Fruit fly (Drosophila melanogaster) whole organism, embryonic: ENCODE results near the gene Arp3.

Experiments used
- Ada2b ChIP-seq: fragments of 200-800 bp; sonication (Bioruptor generic); IDR thresholded peaks from 2 replicates; pipeline ENCODE4 v1.3.6; 2022; ENCODE audit warnings: missing biosample characterization, missing genetic modification characterization
- Blimp-1 ChIP-seq: fragments of 200-800 bp; sonication (Bioruptor generic); optimal IDR thresholded peaks from 3 replicates; lab custom pipeline; 2018; ENCODE audit warnings: missing biosample characterization, missing genetic modification characterization, mild to moderate bottlenecking, moderate library complexity, missing genetic modification reagents
- BtbVII ChIP-seq: fragments of 200-800 bp; sonication (Bioruptor generic); optimal IDR thresholded peaks from 3 replicates; lab custom pipeline; 2017; ENCODE audit warnings: missing biosample characterization, mild to moderate bottlenecking, missing genetic modification characterization
- CG10543 ChIP-seq: fragments of 200-800 bp; sonication (Bioruptor generic); optimal IDR thresholded peaks from 3 replicates; lab custom pipeline; 2017; ENCODE audit warnings: missing biosample characterization, mild to moderate bottlenecking, missing genetic modification characterization, moderate library complexity
- CG11398 ChIP-seq: fragments of 200-800 bp; sonication (Bioruptor generic); optimal IDR thresholded peaks from 2 replicates; lab custom pipeline; 2016; ENCODE audit warnings: missing biosample characterization, missing genetic modification characterization
- CG12155 ChIP-seq: fragments of 200-800 bp; sonication (Bioruptor generic); optimal IDR thresholded peaks from 3 replicates; lab custom pipeline; 2016; ENCODE audit warnings: missing biosample characterization, missing genetic modification characterization
- CG12391 ChIP-seq: fragments of 200-800 bp; sonication (Bioruptor generic); optimal IDR thresholded peaks from 3 replicates; lab custom pipeline; 2018; ENCODE audit warnings: missing biosample characterization, mild to moderate bottlenecking, missing genetic modification characterization, moderate library complexity
- CG12744 ChIP-seq: fragments of 200-800 bp; sonication (Bioruptor generic); optimal IDR thresholded peaks from 2 replicates; lab custom pipeline; 2016; ENCODE audit warnings: missing biosample characterization, missing genetic modification characterization
- CG2678 ChIP-seq: fragments of 200-800 bp; sonication (Bioruptor generic); optimal IDR thresholded peaks from 3 replicates; lab custom pipeline; 2019; ENCODE audit warnings: missing biosample characterization, mild to moderate bottlenecking, missing genetic modification characterization, moderate library complexity
- CG31365 ChIP-seq: fragments of 200-800 bp; sonication (Bioruptor generic); optimal IDR thresholded peaks from 2 replicates; lab custom pipeline; 2018; ENCODE audit warnings: missing biosample characterization, mild to moderate bottlenecking, missing genetic modification characterization
- CG31388 ChIP-seq: fragments of 200-800 bp; sonication (Bioruptor generic); optimal IDR thresholded peaks from 2 replicates; lab custom pipeline; 2016; ENCODE audit warnings: missing biosample characterization, missing genetic modification characterization
- CG32532 ChIP-seq: fragments of 200-800 bp; sonication (Bioruptor generic); IDR thresholded peaks from 2 replicates; pipeline ENCODE4 v1.3.6; 2022; ENCODE audit warnings: missing biosample characterization, missing genetic modification characterization
- CG33213 ChIP-seq: fragments of 200-800 bp; sonication (Bioruptor generic); optimal IDR thresholded peaks from 3 replicates; lab custom pipeline; 2016; ENCODE audit warnings: missing biosample characterization, missing genetic modification characterization
- CG4424 ChIP-seq: fragments of 200-800 bp; sonication (Bioruptor generic); optimal IDR thresholded peaks from 3 replicates; lab custom pipeline; 2016; ENCODE audit warnings: missing biosample characterization, missing genetic modification characterization
- CG8290 ChIP-seq, 3 experiments: fragments of 200-800 bp; sonication (Bioruptor generic); optimal IDR thresholded peaks; 2 replicates each; lab custom pipeline; 2016 to 2019; ENCODE audit warnings: missing biosample characterization in 3 of 3, missing genetic modification characterization in 3 of 3, mild to moderate bottlenecking in 2 of 3, moderate library complexity in 1 of 3
- CG9817 ChIP-seq: fragments of 200-800 bp; sonication (Bioruptor generic); optimal IDR thresholded peaks from 2 replicates; lab custom pipeline; 2018; ENCODE audit warnings: missing biosample characterization, mild to moderate bottlenecking, missing genetic modification characterization, moderate library complexity
- CG9876 ChIP-seq: fragments of 200-800 bp; sonication (Bioruptor generic); optimal IDR thresholded peaks from 2 replicates; lab custom pipeline; 2016; ENCODE audit warnings: missing biosample characterization, missing genetic modification characterization
- CoRest ChIP-seq: fragments of 200-800 bp; sonication (Bioruptor generic); optimal IDR thresholded peaks from 3 replicates; lab custom pipeline; 2018; ENCODE audit warnings: missing biosample characterization, mild to moderate bottlenecking, missing genetic modification characterization, moderate library complexity
- Deaf1 ChIP-seq: fragments of 200-800 bp; optimal IDR thresholded peaks from 3 replicates; lab custom pipeline; 2019; ENCODE audit warnings: missing biosample characterization, mild to moderate bottlenecking, missing genetic modification characterization, moderate library complexity
- E2f1 ChIP-seq: fragments of 200-800 bp; sonication (Bioruptor generic); IDR thresholded peaks from 2 replicates; pipeline ENCODE4 v1.3.6; 2022; ENCODE audit warnings: missing biosample characterization, missing genetic modification characterization
- ERR ChIP-seq: fragments of 200-800 bp; sonication (Bioruptor generic); optimal IDR thresholded peaks from 2 replicates; lab custom pipeline; 2016; ENCODE audit warnings: missing biosample characterization, missing genetic modification characterization
- Eip74EF ChIP-seq, 2 experiments: fragments of 200-800 bp in 1 of 2; fragments of >200 bp in 1 of 2; sonication (Bioruptor generic) in 1 of 2; optimal IDR thresholded peaks; 2 replicates each; lab custom pipeline; 2017 to 2019; ENCODE audit warnings: missing biosample characterization in 2 of 2, missing genetic modification characterization in 2 of 2, mild to moderate bottlenecking in 1 of 2, moderate library complexity in 1 of 2
- Fer2 ChIP-seq: fragments of 200-800 bp; sonication (Bioruptor generic); optimal IDR thresholded peaks from 2 replicates; lab custom pipeline; 2018; ENCODE audit warnings: missing biosample characterization, mild to moderate bottlenecking, missing genetic modification characterization, moderate library complexity
- Fer3 ChIP-seq: fragments of 200-800 bp; sonication (Bioruptor generic); optimal IDR thresholded peaks from 2 replicates; lab custom pipeline; 2018; ENCODE audit warnings: missing biosample characterization, mild to moderate bottlenecking, missing genetic modification characterization, moderate library complexity
- GATAe ChIP-seq: fragments of 200-800 bp; sonication (Bioruptor generic); conservative IDR thresholded peaks from 2 replicates; pipeline ENCODE4 v1.3.6; 2022; ENCODE audit warnings: missing biosample characterization, missing genetic modification characterization
- HLH3B ChIP-seq: fragments of 200-800 bp; sonication (Bioruptor generic); IDR thresholded peaks from 2 replicates; pipeline ENCODE4 v1.3.6; 2022; ENCODE audit warnings: missing biosample characterization, missing genetic modification characterization
- HmgZ ChIP-seq: fragments of 200-800 bp; sonication (Bioruptor generic); optimal IDR thresholded peaks from 2 replicates; lab custom pipeline; 2018; ENCODE audit warnings: missing biosample characterization, mild to moderate bottlenecking, missing genetic modification characterization
- NfI ChIP-seq: fragments of 200-800 bp; sonication (Bioruptor generic); optimal IDR thresholded peaks from 3 replicates; lab custom pipeline; 2018; ENCODE audit warnings: missing biosample characterization, mild to moderate bottlenecking, missing genetic modification characterization, moderate library complexity
- abd-A ChIP-seq: fragments of 200-800 bp; sonication (Bioruptor generic); optimal IDR thresholded peaks from 3 replicates; lab custom pipeline; 2019; ENCODE audit warnings: missing biosample characterization, mild to moderate bottlenecking, missing genetic modification characterization, moderate library complexity
- amos ChIP-seq: fragments of 200-800 bp; sonication (Bioruptor generic); IDR thresholded peaks from 2 replicates; pipeline ENCODE4 v1.3.6; 2022; ENCODE audit warnings: missing biosample characterization, missing genetic modification characterization; ENCODE audit not compliant: partially characterized antibody
- az2 ChIP-seq: fragments of 200-800 bp; sonication (Bioruptor generic); optimal IDR thresholded peaks from 3 replicates; lab custom pipeline; 2016; ENCODE audit warnings: missing biosample characterization, missing genetic modification characterization
- caup ChIP-seq: fragments of 200-800 bp; sonication (Bioruptor generic); optimal IDR thresholded peaks from 3 replicates; lab custom pipeline; 2017; ENCODE audit warnings: missing biosample characterization, mild to moderate bottlenecking, missing genetic modification characterization, moderate library complexity; ENCODE audit not compliant: severe bottlenecking
- chinmo ChIP-seq: fragments of 200-800 bp; sonication (Bioruptor generic); IDR thresholded peaks from 4 replicates; pipeline ENCODE4 v1.3.6; 2022; ENCODE audit warnings: missing biosample characterization, missing genetic modification characterization; ENCODE audit not compliant: partially characterized antibody
- chm ChIP-seq: fragments of 200-800 bp; sonication (Bioruptor generic); IDR thresholded peaks from 2 replicates; pipeline ENCODE4 v1.3.6; 2022; ENCODE audit warnings: missing biosample characterization, missing genetic modification characterization
- dysf ChIP-seq: fragments of 200-800 bp; sonication (Bioruptor generic); IDR thresholded peaks from 3 replicates; pipeline ENCODE4 v1.3.6; 2022; ENCODE audit warnings: missing biosample characterization, missing genetic modification characterization
- ftz-f1 ChIP-seq: fragments of 200-800 bp; sonication (Bioruptor generic); optimal IDR thresholded peaks from 2 replicates; lab custom pipeline; 2016; ENCODE audit warnings: missing biosample characterization, missing genetic modification characterization
- gcm ChIP-seq: fragments of 200-800 bp; sonication (Bioruptor generic); optimal IDR thresholded peaks from 2 replicates; lab custom pipeline; 2019; ENCODE audit warnings: missing biosample characterization, mild to moderate bottlenecking, missing genetic modification characterization, moderate library complexity
- gsb ChIP-seq: fragments of 200-800 bp; sonication (Bioruptor generic); IDR thresholded peaks from 2 replicates; pipeline ENCODE4 v1.3.6; 2022; ENCODE audit warnings: missing biosample characterization, missing genetic modification characterization
- ken ChIP-seq: fragments of 200-800 bp; sonication (Bioruptor generic); IDR thresholded peaks from 3 replicates; pipeline ENCODE4 v1.3.6; 2022; ENCODE audit warnings: missing biosample characterization, missing genetic modification characterization
- lab ChIP-seq: fragments of 200-800 bp; sonication (Bioruptor generic); optimal IDR thresholded peaks from 3 replicates; lab custom pipeline; 2017; ENCODE audit warnings: missing biosample characterization, missing genetic modification characterization, mild to moderate bottlenecking, moderate library complexity, missing genetic modification reagents
- oc ChIP-seq: fragments of 200-800 bp; sonication (Bioruptor generic); optimal IDR thresholded peaks from 2 replicates; lab custom pipeline; 2018; ENCODE audit warnings: missing biosample characterization, mild to moderate bottlenecking, missing genetic modification characterization, moderate library complexity
- pros ChIP-seq: fragments of 200-800 bp; sonication (Bioruptor generic); optimal IDR thresholded peaks from 3 replicates; lab custom pipeline; 2019; ENCODE audit warnings: missing biosample characterization, mild to moderate bottlenecking, missing genetic modification characterization, moderate library complexity
- row ChIP-seq: fragments of 200-800 bp; sonication (Bioruptor generic); IDR thresholded peaks from 3 replicates; pipeline ENCODE4 v1.3.6; 2022; ENCODE audit warnings: missing biosample characterization, missing genetic modification characterization
- run ChIP-seq: fragments of 200-800 bp; sonication (Bioruptor generic); optimal IDR thresholded peaks from 3 replicates; lab custom pipeline; 2018; ENCODE audit warnings: missing biosample characterization, mild to moderate bottlenecking, missing genetic modification characterization
- sc ChIP-seq, 3 experiments: fragments of >200 bp in 2 of 3; fragments of 200-800 bp in 1 of 3; sonication (Bioruptor generic) in 1 of 3; optimal IDR thresholded peaks; 2 replicates in 2 of 3; 3 replicates in 1 of 3; lab custom pipeline; 2017; ENCODE audit warnings: mild to moderate bottlenecking in 1 of 3, missing biosample characterization in 1 of 3, missing genetic modification characterization in 1 of 3, missing genetic modification reagents in 1 of 3
- sd ChIP-seq: fragments of 200-800 bp; sonication (Bioruptor generic); optimal IDR thresholded peaks from 3 replicates; lab custom pipeline; 2018; ENCODE audit warnings: missing biosample characterization, mild to moderate bottlenecking, missing genetic modification characterization, moderate library complexity
- slou ChIP-seq: fragments of 200-800 bp; sonication (Bioruptor generic); optimal IDR thresholded peaks from 3 replicates; lab custom pipeline; 2016; ENCODE audit warnings: missing biosample characterization, missing genetic modification characterization
- vvl ChIP-seq: fragments of 200-800 bp; sonication (Bioruptor generic); IDR thresholded peaks from 2 replicates; pipeline ENCODE4 v1.3.6; 2022; ENCODE audit warnings: missing biosample characterization, missing genetic modification characterization
- zen2 ChIP-seq: fragments of 200-800 bp; sonication (Bioruptor generic); IDR thresholded peaks from 3 replicates; pipeline ENCODE4 v1.3.6; 2022; ENCODE audit warnings: missing biosample characterization, missing genetic modification characterization; ENCODE audit not compliant: partially characterized antibody
- zfh1 ChIP-seq: fragments of 200-800 bp; sonication (Bioruptor generic); IDR thresholded peaks from 3 replicates; pipeline ENCODE4 v1.3.6; 2022; ENCODE audit warnings: missing biosample characterization, missing genetic modification characterization

Arp3 gene

DNA sequence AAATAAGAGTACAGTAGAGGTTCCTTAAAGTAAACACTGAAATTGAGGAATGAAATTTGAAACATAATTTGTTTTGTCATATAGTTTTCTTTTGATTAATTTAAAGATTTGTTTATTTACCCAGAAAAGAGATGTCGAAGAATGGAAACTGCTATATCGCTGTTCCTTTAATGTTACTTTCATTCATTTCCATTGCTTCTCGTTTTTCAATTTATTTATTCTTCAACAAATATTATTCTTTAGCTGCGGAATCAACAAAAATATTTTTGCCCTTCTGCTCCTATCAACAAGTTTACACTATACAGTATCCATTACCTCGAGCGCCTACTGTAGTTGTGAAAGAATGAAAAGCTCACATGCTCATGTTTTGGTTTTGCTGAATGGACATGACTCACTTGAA lies 39.5 kb downstream of the Arp3 start (continued):
- TF ChIP-seq gcm: no peak
- no peak for TF ChIP-seq HmgZ
- TF ChIP-seq Fer2 (tag; lab: Kevin White, UChicago): no peak
- peak; percentile 19 for TF ChIP-seq CG4424 (GFP tag; lab: Kevin White, UChicago)
- TF ChIP-seq row (GFP tag; lab: Robert Waterston, UW): peak; percentile 46; the same call in 2 of the 3 replicates
- no peak for TF ChIP-seq run
- no peak for TF ChIP-seq CG9876
- TF ChIP-seq Blimp-1 (GFP tag; lab: Kevin White, UChicago): peak; percentile 27
- peak; percentile 6 for TF ChIP-seq CoRest (tag; lab: Kevin White, UChicago)
- no peak for TF ChIP-seq CG11398 (GFP tag; lab: Kevin White, UChicago)
- no peak for TF ChIP-seq Fer3 (tag; lab: Kevin White, UChicago)
- TF ChIP-seq caup: peak; percentile 4
- no peak for TF ChIP-seq CG31365 (tag; lab: Kevin White, UChicago)
- no peak for TF ChIP-seq gsb
- TF ChIP-seq Ada2b (GFP tag; lab: Robert Waterston, UW): no peak
- TF ChIP-seq ken (GFP tag; lab: Robert Waterston, UW): no peak
- TF ChIP-seq zen2: no peak

DNA sequence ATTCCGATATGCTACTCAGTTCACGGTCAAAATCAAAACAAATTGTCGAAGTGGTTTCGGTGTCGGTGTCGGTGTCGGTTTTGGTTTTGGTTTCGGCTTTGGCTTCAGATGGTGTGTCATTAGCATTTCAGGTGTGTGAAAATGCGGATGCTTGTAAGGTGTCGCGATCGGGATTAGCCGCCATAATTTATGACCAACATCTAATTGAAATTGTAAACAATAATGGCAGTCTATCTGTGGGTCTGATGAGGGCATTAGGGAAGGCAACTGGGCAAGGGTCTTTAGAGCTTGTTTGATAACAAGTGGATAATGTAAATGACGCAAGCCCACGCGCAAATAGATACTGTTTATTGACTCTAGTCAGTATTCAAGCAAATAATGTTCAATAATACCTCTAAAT lies 40.8 kb downstream of the Arp3 start:
- TF ChIP-seq CG12744 (GFP tag; lab: Kevin White, UChicago): no peak
- no peak for TF ChIP-seq zfh1 (GFP tag; lab: Robert Waterston, UW)
- TF ChIP-seq Deaf1 (tag; lab: Kevin White, UChicago): peak; percentile 2
- no peak for TF ChIP-seq NfI (GFP tag; lab: Kevin White, UChicago)
- no peak for TF ChIP-seq pros
- no peak for TF ChIP-seq slou (GFP tag; lab: Kevin White, UChicago)
- peak; percentile 67 for TF ChIP-seq sd (tag; lab: Kevin White, UChicago)
- TF ChIP-seq chm (GFP tag; lab: Robert Waterston, UW): no peak
- TF ChIP-seq oc: peak; percentile 74
- TF ChIP-seq vvl (GFP tag; lab: Robert Waterston, UW): peak; percentile 48; the same call in 1 of the 2 replicates
- no peak for TF ChIP-seq ERR (GFP tag; lab: Kevin White, UChicago)
- peak in 1 of 2 experiments; percentile 64 for TF ChIP-seq Eip74EF (GFP tag; optimal IDR thresholded peaks at IDR 0.05; lab: Kevin White, UChicago)
- no peak for TF ChIP-seq CG12391 (tag; lab: Kevin White, UChicago)
- TF ChIP-seq az2: no peak
- TF ChIP-seq lab (GFP tag; lab: Kevin White, UChicago): peak; percentile 32
- TF ChIP-seq HLH3B (GFP tag; lab: Robert Waterston, UW): no peak
- no peak for TF ChIP-seq CG31388
- no peak for TF ChIP-seq sc (optimal IDR thresholded peaks at IDR 0.05; lab: Kevin White, UChicago)
- no peak for TF ChIP-seq sc (GFP tag; optimal IDR thresholded peaks at IDR 0.05; lab: Kevin White, UChicago)
- no peak for TF ChIP-seq E2f1 (GFP tag; lab: Robert Waterston, UW)
- TF ChIP-seq CG10543: peak; percentile 10
- TF ChIP-seq GATAe (GFP tag; lab: Robert Waterston, UW): no peak
- no peak for TF ChIP-seq CG32532 (GFP tag; lab: Robert Waterston, UW)
- TF ChIP-seq CG2678: peak; percentile 12
- no peak for TF ChIP-seq amos
- TF ChIP-seq CG33213: no peak
- peak; percentile 14 for TF ChIP-seq abd-A
- TF ChIP-seq BtbVII: no peak
- TF ChIP-seq CG8290 (GFP tag; optimal IDR thresholded peaks at IDR 0.05; lab: Kevin White, UChicago): no peak
- TF ChIP-seq CG8290 (tag; optimal IDR thresholded peaks at IDR 0.05; lab: Kevin White, UChicago): peak in 1 of 2 experiments; percentile 15
- TF ChIP-seq dysf (GFP tag; lab: Robert Waterston, UW): no peak
- no peak for TF ChIP-seq CG9817
- no peak for TF ChIP-seq CG12155
- no peak for TF ChIP-seq ftz-f1
- TF ChIP-seq chinmo (GFP tag; lab: Robert Waterston, UW): peak; percentile 67; the same call in 1 of the 4 replicates
